Fruit fly (Drosophila melanogaster) whole organism, embryonic: ENCODE results near the gene CG9886.

Experiments
- Atf-2 ChIP-seq: fragments of 200-800 bp; sonication (Bioruptor generic); optimal IDR thresholded peaks from 2 replicates; lab custom pipeline; 2016; ENCODE audit warnings: missing biosample characterization, missing genetic modification characterization
- BEAF-32 ChIP-seq: fragments of 200-800 bp; sonication (Bioruptor generic); optimal IDR thresholded peaks from 3 replicates; lab custom pipeline; 2017; ENCODE audit warnings: missing biosample characterization, missing genetic modification characterization, mild to moderate bottlenecking, moderate library complexity, missing genetic modification reagents
- CG10267 ChIP-seq: fragments of 200-800 bp; sonication (Bioruptor generic); optimal IDR thresholded peaks from 2 replicates; lab custom pipeline; 2018; ENCODE audit warnings: missing biosample characterization, mild to moderate bottlenecking, missing genetic modification characterization, moderate library complexity
- CG10979 ChIP-seq: fragments of 200-800 bp; sonication (Bioruptor generic); optimal IDR thresholded peaks from 2 replicates; lab custom pipeline; 2018; ENCODE audit warnings: missing biosample characterization, mild to moderate bottlenecking, missing genetic modification characterization, moderate library complexity
- CG12391 ChIP-seq: fragments of 200-800 bp; sonication (Bioruptor generic); optimal IDR thresholded peaks from 3 replicates; lab custom pipeline; 2018; ENCODE audit warnings: missing biosample characterization, mild to moderate bottlenecking, missing genetic modification characterization, moderate library complexity
- CG13624 ChIP-seq: fragments of 200-800 bp; sonication (Bioruptor generic); optimal IDR thresholded peaks from 2 replicates; lab custom pipeline; 2016; ENCODE audit warnings: missing biosample characterization, missing genetic modification characterization
- CG14710 ChIP-seq: fragments of 200-800 bp; sonication (Bioruptor generic); optimal IDR thresholded peaks from 3 replicates; lab custom pipeline; 2019; ENCODE audit warnings: missing biosample characterization, mild to moderate bottlenecking, missing genetic modification characterization, moderate library complexity
- CG15011 ChIP-seq: fragments of 200-800 bp; sonication (Bioruptor generic); optimal IDR thresholded peaks from 3 replicates; lab custom pipeline; 2018; ENCODE audit warnings: missing biosample characterization, mild to moderate bottlenecking, missing genetic modification characterization
- CG15696 ChIP-seq: fragments of 200-800 bp; sonication (Bioruptor generic); optimal IDR thresholded peaks from 2 replicates; lab custom pipeline; 2019; ENCODE audit warnings: missing biosample characterization, mild to moderate bottlenecking, missing genetic modification characterization, moderate library complexity
- CG17829 ChIP-seq: fragments of 200-800 bp; optimal IDR thresholded peaks from 2 replicates; lab custom pipeline; 2019; ENCODE audit warnings: missing biosample characterization, mild to moderate bottlenecking, missing genetic modification characterization, moderate library complexity
- CG18262 ChIP-seq: fragments of 200-800 bp; optimal IDR thresholded peaks from 3 replicates; lab custom pipeline; 2019; ENCODE audit warnings: missing biosample characterization, mild to moderate bottlenecking, missing genetic modification characterization, moderate library complexity
- CG2129 ChIP-seq: fragments of 200-800 bp; sonication (Bioruptor generic); IDR thresholded peaks from 2 replicates; pipeline ENCODE4 v1.3.6; 2022; ENCODE audit warnings: missing biosample characterization, missing genetic modification characterization; ENCODE audit not compliant: partially characterized antibody
- CG2199 ChIP-seq: fragments of 200-800 bp; sonication (Bioruptor generic); IDR thresholded peaks from 3 replicates; pipeline ENCODE4 v1.3.6; 2022; ENCODE audit warnings: missing biosample characterization, missing genetic modification characterization
- CG2875 ChIP-seq: fragments of 200-800 bp; sonication (Bioruptor generic); optimal IDR thresholded peaks from 2 replicates; lab custom pipeline; 2017; ENCODE audit warnings: missing biosample characterization, mild to moderate bottlenecking, missing genetic modification characterization, missing genetic modification reagents
- CG9609 ChIP-seq: fragments of 200-800 bp; sonication (Bioruptor generic); optimal IDR thresholded peaks from 3 replicates; lab custom pipeline; 2016; ENCODE audit warnings: missing biosample characterization, missing genetic modification characterization
- Camta ChIP-seq: fragments of 200-800 bp; sonication (Bioruptor generic); optimal IDR thresholded peaks from 2 replicates; lab custom pipeline; 2016; ENCODE audit warnings: missing biosample characterization, missing genetic modification characterization
- CrebB ChIP-seq: fragments of 200-800 bp; sonication (Bioruptor generic); optimal IDR thresholded peaks from 3 replicates; lab custom pipeline; 2018; ENCODE audit warnings: missing biosample characterization, mild to moderate bottlenecking, missing genetic modification characterization
- D19A ChIP-seq: fragments of 200-800 bp; optimal IDR thresholded peaks from 3 replicates; lab custom pipeline; 2019; ENCODE audit warnings: missing biosample characterization, mild to moderate bottlenecking, missing genetic modification characterization, moderate library complexity
- Med ChIP-seq: fragments of 200-800 bp; sonication (Bioruptor generic); peaks from one replicate; lab custom pipeline; 2016; ENCODE audit warnings: missing biosample characterization, missing genetic modification characterization, mild to moderate bottlenecking, inconsistent platforms, moderate library complexity
- NC2α ChIP-seq: fragments of 200-800 bp; sonication (Bioruptor generic); optimal IDR thresholded peaks from 2 replicates; lab custom pipeline; 2016; ENCODE audit warnings: missing biosample characterization, missing genetic modification characterization
- Ravus ChIP-seq: fragments of 200-800 bp; sonication (Bioruptor generic); IDR thresholded peaks from 2 replicates; pipeline ENCODE4 v1.3.6; 2022; ENCODE audit warnings: missing biosample characterization, missing genetic modification characterization
- Rx ChIP-seq: fragments of 200-800 bp; sonication (Bioruptor generic); IDR thresholded peaks from 2 replicates; pipeline ENCODE4 v1.3.6; 2022; ENCODE audit warnings: missing biosample characterization, missing genetic modification characterization
- Scr ChIP-seq: fragments of 200-800 bp; sonication (Bioruptor generic); IDR thresholded peaks from 2 replicates; pipeline ENCODE4 v1.3.6; 2022; ENCODE audit warnings: missing biosample characterization, missing genetic modification characterization; ENCODE audit not compliant: partially characterized antibody
- Sry-δ ChIP-seq: fragments of 200-800 bp; sonication (Bioruptor generic); optimal IDR thresholded peaks from 2 replicates; lab custom pipeline; 2016; ENCODE audit warnings: missing biosample characterization, missing genetic modification characterization
- Ssrp ChIP-seq: fragments of 200-800 bp; sonication (Bioruptor generic); optimal IDR thresholded peaks from 2 replicates; lab custom pipeline; 2018; ENCODE audit warnings: missing biosample characterization, mild to moderate bottlenecking, missing genetic modification characterization, moderate library complexity
- Xrp1 ChIP-seq: fragments of 200-800 bp; sonication (Bioruptor generic); IDR thresholded peaks from 2 replicates; pipeline ENCODE4 v1.3.6; 2022; ENCODE audit warnings: missing biosample characterization, missing genetic modification characterization
- ac ChIP-seq: fragments of 200-800 bp; sonication (Bioruptor generic); optimal IDR thresholded peaks from 3 replicates; lab custom pipeline; 2017; ENCODE audit warnings: missing biosample characterization, mild to moderate bottlenecking, missing genetic modification characterization
- ap ChIP-seq: fragments of 200-800 bp; sonication (Bioruptor generic); IDR thresholded peaks from 2 replicates; pipeline ENCODE4 v1.3.6; 2022; ENCODE audit warnings: missing biosample characterization, missing genetic modification characterization
- bsh ChIP-seq, 2 experiments: fragments of 200-800 bp; sonication (Bioruptor generic); optimal IDR thresholded peaks; 2 replicates each; lab custom pipeline; 2017 to 2018; ENCODE audit warnings: mild to moderate bottlenecking in 2 of 2, missing biosample characterization in 2 of 2, missing genetic modification characterization in 2 of 2, moderate library complexity in 1 of 2
- cas ChIP-seq: fragments of 200-800 bp; sonication (Bioruptor generic); IDR thresholded peaks from 2 replicates; pipeline ENCODE4 v1.3.6; 2022; ENCODE audit warnings: missing biosample characterization, missing genetic modification characterization
- crol ChIP-seq: fragments of 200-800 bp; sonication (Bioruptor generic); IDR thresholded peaks from 2 replicates; pipeline ENCODE4 v1.3.6; 2022; ENCODE audit warnings: missing biosample characterization, missing genetic modification characterization
- dmrt11E ChIP-seq: fragments of 200-800 bp; sonication (Bioruptor generic); optimal IDR thresholded peaks from 3 replicates; lab custom pipeline; 2018; ENCODE audit warnings: missing biosample characterization, mild to moderate bottlenecking, missing genetic modification characterization, moderate library complexity
- fd102C ChIP-seq: fragments of 200-800 bp; sonication (Bioruptor generic); optimal IDR thresholded peaks from 2 replicates; lab custom pipeline; 2018; ENCODE audit warnings: missing biosample characterization, mild to moderate bottlenecking, missing genetic modification characterization, moderate library complexity
- grau ChIP-seq: fragments of 200-800 bp; optimal IDR thresholded peaks from 3 replicates; lab custom pipeline; 2019; ENCODE audit warnings: missing biosample characterization, mild to moderate bottlenecking, missing genetic modification characterization, moderate library complexity
- grn ChIP-seq: fragments of 200-800 bp; sonication (Bioruptor generic); optimal IDR thresholded peaks from 3 replicates; lab custom pipeline; 2017; ENCODE audit warnings: missing biosample characterization, missing genetic modification characterization
- gsb-n ChIP-seq: fragments of 200-800 bp; sonication (Bioruptor generic); optimal IDR thresholded peaks from 3 replicates; lab custom pipeline; 2018; ENCODE audit warnings: missing biosample characterization, mild to moderate bottlenecking, missing genetic modification characterization
- kni ChIP-seq: fragments of 200-800 bp; sonication (Bioruptor generic); optimal IDR thresholded peaks from 3 replicates; lab custom pipeline; 2017; ENCODE audit warnings: mild to moderate bottlenecking, missing biosample characterization, missing genetic modification reagents, missing genetic modification characterization
- lola ChIP-seq, 3 experiments: fragments of >200 bp in 2 of 3; fragments of 200-800 bp in 1 of 3; sonication (Bioruptor generic) in 1 of 3; optimal IDR thresholded peaks; 2 replicates each; lab custom pipeline; 2017 to 2019; ENCODE audit warnings: missing biosample characterization in 3 of 3, missing genetic modification characterization in 3 of 3, mild to moderate bottlenecking in 1 of 3, moderate library complexity in 1 of 3
- oc ChIP-seq: fragments of 200-800 bp; sonication (Bioruptor generic); optimal IDR thresholded peaks from 2 replicates; lab custom pipeline; 2018; ENCODE audit warnings: missing biosample characterization, mild to moderate bottlenecking, missing genetic modification characterization, moderate library complexity
- odd ChIP-seq: fragments of 200-800 bp; sonication (Bioruptor generic); optimal IDR thresholded peaks from 2 replicates; lab custom pipeline; 2017; ENCODE audit warnings: missing biosample characterization, mild to moderate bottlenecking, missing genetic modification characterization
- phol ChIP-seq: fragments of 200-800 bp; sonication (Bioruptor generic); optimal IDR thresholded peaks from 3 replicates; lab custom pipeline; 2018; ENCODE audit warnings: missing biosample characterization, mild to moderate bottlenecking, missing genetic modification characterization, moderate library complexity
- prd ChIP-seq, 3 experiments: fragments of >200 bp in 2 of 3; fragments of 200-800 bp in 1 of 3; sonication (Bioruptor generic) in 1 of 3; optimal IDR thresholded peaks in 2 of 3; IDR thresholded peaks in 1 of 3; 2 replicates in 2 of 3; 3 replicates in 1 of 3; pipeline versions ENCODE4 v1.3.6 to Lab custom; 2017 to 2022; ENCODE audit warnings: missing biosample characterization in 1 of 3, missing genetic modification characterization in 1 of 3
- pros ChIP-seq: fragments of 200-800 bp; sonication (Bioruptor generic); optimal IDR thresholded peaks from 3 replicates; lab custom pipeline; 2019; ENCODE audit warnings: missing biosample characterization, mild to moderate bottlenecking, missing genetic modification characterization, moderate library complexity
- row ChIP-seq: fragments of 200-800 bp; sonication (Bioruptor generic); IDR thresholded peaks from 3 replicates; pipeline ENCODE4 v1.3.6; 2022; ENCODE audit warnings: missing biosample characterization, missing genetic modification characterization
- sd ChIP-seq: fragments of 200-800 bp; sonication (Bioruptor generic); optimal IDR thresholded peaks from 3 replicates; lab custom pipeline; 2018; ENCODE audit warnings: missing biosample characterization, mild to moderate bottlenecking, missing genetic modification characterization, moderate library complexity
- sens ChIP-seq: fragments of 200-800 bp; sonication (Bioruptor generic); peaks from one replicate; lab custom pipeline; 2016; ENCODE audit warnings: missing biosample characterization, missing genetic modification characterization
- trem ChIP-seq: fragments of 200-800 bp; optimal IDR thresholded peaks from 3 replicates; lab custom pipeline; 2019; ENCODE audit warnings: missing biosample characterization, mild to moderate bottlenecking, missing genetic modification characterization, moderate library complexity
- z ChIP-seq: fragments of 200-800 bp; sonication (Bioruptor generic); IDR thresholded peaks from 3 replicates; pipeline ENCODE4 v1.3.6; 2022; ENCODE audit warnings: missing biosample characterization, missing genetic modification characterization

The CG9886 gene

DNA sequence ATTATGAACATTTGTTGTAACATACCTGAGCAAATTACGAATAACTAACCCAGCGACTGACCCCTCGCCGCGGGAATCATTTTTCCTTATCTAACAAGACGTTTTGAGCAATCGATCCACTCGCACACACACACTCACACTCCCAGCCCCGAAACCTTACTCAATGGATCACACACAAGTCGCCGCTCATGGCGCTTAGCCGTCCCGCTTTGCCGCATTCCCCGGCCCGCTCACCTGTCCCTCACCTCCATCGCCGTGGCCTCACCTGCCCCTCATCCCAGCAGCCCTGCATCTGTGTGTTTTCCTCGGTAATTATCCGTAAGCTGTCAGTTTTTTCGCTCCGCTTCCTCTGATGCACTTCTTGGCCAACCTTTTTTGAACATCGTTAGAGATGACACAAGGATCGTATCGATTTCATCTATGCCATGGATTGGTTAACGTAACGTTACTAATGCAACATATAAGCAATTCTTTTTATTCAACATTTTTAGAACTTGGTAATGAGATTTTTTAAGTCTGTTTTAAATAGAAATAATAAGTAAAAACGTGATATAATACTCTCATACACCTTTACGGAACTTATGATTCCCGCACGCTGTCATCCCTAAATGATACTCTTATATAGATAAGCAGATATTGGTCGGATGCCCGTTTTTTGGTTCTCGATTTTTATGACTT lies 40.8 kb downstream of the CG9886 start:
- TF ChIP-seq Ravus (GFP tag; lab: Robert Waterston, UW): no peak
- no peak for TF ChIP-seq Rx (GFP tag; lab: Robert Waterston, UW)
- peak; percentile 23 for TF ChIP-seq Xrp1 (GFP tag; lab: Robert Waterston, UW)
- TF ChIP-seq lola (GFP tag; optimal IDR thresholded peaks at IDR 0.05; lab: Kevin White, UChicago): peak in 1 of 3 experiments; percentile 55
- TF ChIP-seq Sry-δ (GFP tag; lab: Kevin White, UChicago): peak; percentile 28
- peak; percentile 2 for TF ChIP-seq grau (tag; lab: Kevin White, UChicago)
- TF ChIP-seq Scr (GFP tag; lab: Robert Waterston, UW): peak; percentile 54
- TF ChIP-seq oc: peak; percentile 69
- TF ChIP-seq trem (tag; lab: Kevin White, UChicago): peak; percentile 12
- TF ChIP-seq sens: peak; percentile 88
- TF ChIP-seq grn (GFP tag; lab: Kevin White, UChicago): peak; percentile 41
- TF ChIP-seq sd (tag; lab: Kevin White, UChicago): peak; percentile 43
- no peak for TF ChIP-seq prd (optimal IDR thresholded peaks at IDR 0.05; lab: Kevin White, UChicago)
- peak; percentile 9; the same call in 1 of the 3 replicates for TF ChIP-seq prd (GFP tag; IDR thresholded peaks at IDR 0.05; lab: Robert Waterston, UW)
- no peak for TF ChIP-seq CG13624 (GFP tag; lab: Kevin White, UChicago)
- TF ChIP-seq dmrt11E (tag; lab: Kevin White, UChicago): peak; percentile 60
- peak; percentile 17 for TF ChIP-seq phol (tag; lab: Kevin White, UChicago)
- TF ChIP-seq fd102C (GFP tag; lab: Kevin White, UChicago): peak; percentile 16
- peak; percentile 44 for TF ChIP-seq CG18262 (tag; lab: Kevin White, UChicago)
- TF ChIP-seq CG12391 (tag; lab: Kevin White, UChicago): peak; percentile 20
- TF ChIP-seq CG2129: peak; percentile 44; the same call in 1 of the 2 replicates
- peak; percentile 76 for TF ChIP-seq ac (GFP tag; lab: Kevin White, UChicago)
- no peak for TF ChIP-seq Camta
- TF ChIP-seq CG14710 (tag; lab: Kevin White, UChicago): peak; percentile 33
- TF ChIP-seq bsh (GFP tag; optimal IDR thresholded peaks at IDR 0.05; lab: Kevin White, UChicago): peak in 1 of 2 experiments; percentile 6
- peak; percentile 34; the same call in 1 of the 3 replicates for TF ChIP-seq row (GFP tag; lab: Robert Waterston, UW)
- peak; percentile 36 for TF ChIP-seq CG10979 (tag; lab: Kevin White, UChicago)
- TF ChIP-seq gsb-n: peak; percentile 9
- TF ChIP-seq Ssrp (tag; lab: Kevin White, UChicago): no peak
- peak; percentile 69; the same call in 2 of the 3 replicates for TF ChIP-seq CG2199 (GFP tag; lab: Robert Waterston, UW)
- TF ChIP-seq NC2α (GFP tag; lab: Kevin White, UChicago): no peak
- peak; percentile 56 for TF ChIP-seq BEAF-32 (GFP tag; lab: Kevin White, UChicago)
- no peak for TF ChIP-seq CrebB (tag; lab: Kevin White, UChicago)
- no peak for TF ChIP-seq CG2875
- TF ChIP-seq crol (GFP tag; lab: Robert Waterston, UW): peak; percentile 98
- no peak for TF ChIP-seq CG9609 (GFP tag; lab: Kevin White, UChicago)
- peak; percentile 14 for TF ChIP-seq CG17829 (tag; lab: Kevin White, UChicago)
- peak; percentile 75; the same call in 2 of the 3 replicates for TF ChIP-seq z (GFP tag; lab: Robert Waterston, UW)
- peak; percentile 87 for TF ChIP-seq kni (GFP tag; lab: Kevin White, UChicago)
- TF ChIP-seq cas: no peak
- TF ChIP-seq CG15011 (GFP tag; lab: Kevin White, UChicago): no peak
- peak; percentile 85 for TF ChIP-seq pros (GFP tag; lab: Kevin White, UChicago)
- peak; percentile 74 for TF ChIP-seq CG15696
- TF ChIP-seq CG10267: peak; percentile 10
- peak; percentile 30 for TF ChIP-seq D19A (tag; lab: Kevin White, UChicago)
- no peak for TF ChIP-seq odd
- TF ChIP-seq Med (GFP tag; lab: Kevin White, UChicago): peak; percentile 41
- no peak for TF ChIP-seq ap (GFP tag; lab: Robert Waterston, UW)
- no peak for TF ChIP-seq Atf-2 (GFP tag; lab: Kevin White, UChicago)
